Worm (Caenorhabditis elegans) whole organism, L3 larva: ENCODE results near the gene str-250.

Source experiments
- R02D3.7 ChIP-seq: fragments of 150-350 bp; optimal IDR thresholded peaks from 2 replicates; lab custom pipeline; 2014; ENCODE audit warnings: missing biosample characterization, missing genetic modification characterization
- ceh-82 ChIP-seq: fragments of 150-350 bp; optimal IDR thresholded peaks from 2 replicates; lab custom pipeline; 2014; ENCODE audit warnings: missing biosample characterization, missing genetic modification characterization
- elt-1 ChIP-seq: fragments of 150-350 bp; optimal IDR thresholded peaks from 2 replicates; lab custom pipeline; 2014; ENCODE audit warnings: missing biosample characterization, missing genetic modification characterization
- elt-2 ChIP-seq: sonication (generic microtip); optimal IDR thresholded peaks from 2 replicates; lab custom pipeline; 2016; ENCODE audit warnings: missing genetic modification reagents, mild to moderate bottlenecking, missing genetic modification characterization, missing compliant biosample characterization
- lin-39 ChIP-seq: fragments of 150-350 bp; optimal IDR thresholded peaks from 2 replicates; lab custom pipeline; 2018; ENCODE audit warnings: missing biosample characterization, missing genetic modification reagents, missing genetic modification characterization
- mdl-1 ChIP-seq: fragments of 150-350 bp; optimal IDR thresholded peaks from 2 replicates; lab custom pipeline; 2014; ENCODE audit warnings: missing biosample characterization, missing genetic modification characterization
- nhr-237 ChIP-seq: fragments of 150-350 bp; optimal IDR thresholded peaks from 2 replicates; lab custom pipeline; 2014; ENCODE audit warnings: missing biosample characterization, missing genetic modification characterization
- nhr-25 ChIP-seq: sonication (generic microtip); optimal IDR thresholded peaks from 2 replicates; lab custom pipeline; 2017; ENCODE audit warnings: missing biosample characterization, missing genetic modification characterization
- nhr-43 ChIP-seq: sonication (generic microtip); optimal IDR thresholded peaks from 2 replicates; lab custom pipeline; 2016; ENCODE audit warnings: mild to moderate bottlenecking, missing genetic modification characterization, missing compliant biosample characterization; ENCODE audit not compliant: poor library complexity, severe bottlenecking
- pqm-1 ChIP-seq: fragments of 150-350 bp; optimal IDR thresholded peaks from 2 replicates; lab custom pipeline; 2017; ENCODE audit warnings: missing biosample characterization, missing genetic modification characterization, inconsistent platforms
- snpc-4 ChIP-seq: fragments of 150-350 bp; optimal IDR thresholded peaks from 2 replicates; lab custom pipeline; 2014; ENCODE audit warnings: missing biosample characterization, missing genetic modification characterization
- ztf-4 ChIP-seq: fragments of 150-350 bp; optimal IDR thresholded peaks from 2 replicates; lab custom pipeline; 2014; ENCODE audit warnings: missing biosample characterization, missing genetic modification characterization

- TF ChIP-seq ztf-4 (tag; lab: Kevin White, UChicago) (no peak), lin-39 (tag; lab: Kevin White, UChicago) (no peak), elt-2 (tag; lab: Kevin White, UChicago) (no peak), nhr-237 (tag; lab: Kevin White, UChicago) (no peak), R02D3.7 (tag; lab: Kevin White, UChicago) (no peak), mdl-1 (tag; lab: Kevin White, UChicago) (no peak), snpc-4 (no peak), elt-1 (tag; lab: Kevin White, UChicago) (no peak), nhr-25 (tag; lab: Kevin White, UChicago) (no peak), ceh-82 (tag; lab: Kevin White, UChicago) (no peak), nhr-43 (tag; lab: Kevin White, UChicago) (no peak), pqm-1 (no peak)
Observed at ce11 chrV:13923851-13924250, 5.4 kb downstream of the str-250 start, which contains the start of gene srxa-11.
